Fruit fly (Drosophila melanogaster): ENCODE measurements around the gene Bin1.
A peak's percentile ranks its signal among the peaks of the same experiment; 100 is the strongest.

Gene Bin1

dm6 chr3R:16223252-16224037 is 34.1 kb upstream of the Bin1 start (continued):
- TF ChIP-seq eve (GFP tag; optimal IDR thresholded peaks at IDR 0.05) (no peak), exex (tag; optimal IDR thresholded peaks at IDR 0.05) (no peak), CG4854 (GFP tag; optimal IDR thresholded peaks at IDR 0.05) (no peak), CG11560 (tag; IDR thresholded peaks at IDR 0.05) (no peak), Eip74EF (GFP tag; optimal IDR thresholded peaks at IDR 0.05) (peak in 1 of 2 experiments; percentile 23), ara (GFP tag; IDR thresholded peaks at IDR 0.05) (no peak), chn (GFP tag; optimal IDR thresholded peaks at IDR 0.05) (no peak), ssp (GFP tag; IDR thresholded peaks at IDR 0.05) (no peak), CG18011 (GFP tag; optimal IDR thresholded peaks at IDR 0.05) (no peak), Awh (GFP tag; IDR thresholded peaks at IDR 0.05) (peak; percentile 44; the same call in 1 of the 2 replicates), CG9437 (GFP tag; optimal IDR thresholded peaks at IDR 0.05) (peak; percentile 27), Ets97D (GFP tag; optimal IDR thresholded peaks at IDR 0.05) (no peak), BtbVII (GFP tag; optimal IDR thresholded peaks at IDR 0.05) (peak; percentile 43), ftz-f1 (GFP tag; optimal IDR thresholded peaks at IDR 0.05) (peak; percentile 44), Antp (GFP tag; optimal IDR thresholded peaks at IDR 0.05) (peak; percentile 8), CG7745 (tag; optimal IDR thresholded peaks at IDR 0.05) (no peak), CG43689 (GFP tag; IDR thresholded peaks at IDR 0.05) (no peak), ac (GFP tag; optimal IDR thresholded peaks at IDR 0.05) (no peak), bowl (GFP tag; IDR thresholded peaks at IDR 0.05) (no peak), CkIIα-i1 (GFP tag; IDR thresholded peaks at IDR 0.05) (no peak), ab (GFP tag; optimal IDR thresholded peaks at IDR 0.05) (no peak), mirr (GFP tag; optimal IDR thresholded peaks at IDR 0.05) (peak; percentile 55), sc (optimal IDR thresholded peaks at IDR 0.05) (no peak), sc (GFP tag; optimal IDR thresholded peaks at IDR 0.05) (no peak), Dip3 (GFP tag; optimal IDR thresholded peaks at IDR 0.05) (peak; percentile 3), ro (GFP tag; IDR thresholded peaks at IDR 0.05) (no peak), CG12659 (GFP tag; optimal IDR thresholded peaks at IDR 0.05) (peak; percentile 12), CG18599 (GFP tag; optimal IDR thresholded peaks at IDR 0.05) (peak; percentile 59), CG15696 (tag; optimal IDR thresholded peaks at IDR 0.05) (no peak), Opbp (GFP tag; IDR thresholded peaks at IDR 0.05; ENCODE audit: partially characterized antibody) (peak; percentile 60; the same call in 2 of the 3 replicates), tap (tag; optimal IDR thresholded peaks at IDR 0.05) (peak; percentile 21), CG11723 (GFP tag; optimal IDR thresholded peaks at IDR 0.05) (no peak), CG4820 (GFP tag; optimal IDR thresholded peaks at IDR 0.05) (no peak), CG2120 (GFP tag; optimal IDR thresholded peaks at IDR 0.05) (peak; percentile 15), Abd-B (GFP tag; optimal IDR thresholded peaks at IDR 0.05) (no peak), CG17802 (tag; optimal IDR thresholded peaks at IDR 0.05) (no peak), nau (GFP tag; optimal IDR thresholded peaks at IDR 0.05) (no peak), bsh (GFP tag; optimal IDR thresholded peaks at IDR 0.05) (peak in 1 of 2 experiments; percentile 42), ci (GFP tag; IDR thresholded peaks at IDR 0.05) (peak; percentile 67; the same call in 2 of the 3 replicates), CG13424 (tag; optimal IDR thresholded peaks at IDR 0.05) (peak; percentile 55), Nf-YA (GFP tag; IDR thresholded peaks at IDR 0.05) (no peak), ase (GFP tag; IDR thresholded peaks at IDR 0.05) (no peak), CG6254 (GFP tag; optimal IDR thresholded peaks at IDR 0.05) (no peak), Xbp1 (GFP tag; optimal IDR thresholded peaks at IDR 0.05) (peak; percentile 9), CG34376 (GFP tag; optimal IDR thresholded peaks at IDR 0.05) (no peak), Dref (GFP tag; IDR thresholded peaks at IDR 0.05) (no peak), al (GFP tag; IDR thresholded peaks at IDR 0.05) (no peak), stwl (tag; optimal IDR thresholded peaks at IDR 0.05) (no peak), mld (GFP tag; IDR thresholded peaks at IDR 0.05; ENCODE audit: partially characterized antibody) (no peak)
